Worm (Caenorhabditis elegans) whole organism, L1 larva: ENCODE measurements around the gene C08H9.18.

Experiments
- ceh-82 ChIP-seq, 3 experiments: fragments of 150-350 bp in 1 of 3; sonication (generic microtip) in 2 of 3; optimal IDR thresholded peaks; 2 replicates each; lab custom pipeline; 2014 to 2017; ENCODE audit warnings: missing biosample characterization in 3 of 3, missing genetic modification characterization in 3 of 3
- ces-1 ChIP-seq: fragments of 150-350 bp; optimal IDR thresholded peaks from 2 replicates; lab custom pipeline; 2014; ENCODE audit warnings: missing biosample characterization, missing genetic modification reagents, missing genetic modification characterization
- fkh-10 ChIP-seq: sonication (generic microtip); optimal IDR thresholded peaks from 2 replicates; lab custom pipeline; 2017; ENCODE audit warnings: missing biosample characterization, missing genetic modification reagents, missing genetic modification characterization
- fkh-4 ChIP-seq: sonication (generic microtip); optimal IDR thresholded peaks from 2 replicates; lab custom pipeline; 2016; ENCODE audit warnings: missing compliant biosample characterization, missing genetic modification characterization, borderline replicate concordance
- jun-1 ChIP-seq: fragments of 150-350 bp; optimal IDR thresholded peaks from 2 replicates; lab custom pipeline; 2014; ENCODE audit warnings: missing biosample characterization, missing genetic modification reagents, missing genetic modification characterization
- lsy-2 ChIP-seq, 2 experiments: fragments of 150-350 bp; optimal IDR thresholded peaks; 2 replicates each; lab custom pipeline; 2014; ENCODE audit warnings: missing biosample characterization in 2 of 2, missing genetic modification characterization in 2 of 2
- mep-1 ChIP-seq: fragments of 150-350 bp; optimal IDR thresholded peaks from 2 replicates; lab custom pipeline; 2014; ENCODE audit warnings: missing biosample characterization, missing genetic modification characterization
- nhr-12 ChIP-seq: sonication (generic microtip); optimal IDR thresholded peaks from 2 replicates; lab custom pipeline; 2017; ENCODE audit warnings: missing biosample characterization, missing genetic modification characterization
- nhr-19 ChIP-seq: fragments of 200-800 bp; sonication (Bioruptor generic); conservative IDR thresholded peaks from 2 replicates; pipeline ENCODE4 v1.3.6; 2022; ENCODE audit warnings: missing genetic modification characterization, missing compliant biosample characterization
- nhr-20 ChIP-seq: sonication (generic microtip); optimal IDR thresholded peaks from 2 replicates; lab custom pipeline; 2016; ENCODE audit warnings: mild to moderate bottlenecking, missing genetic modification characterization, missing compliant biosample characterization
- nhr-85 ChIP-seq: sonication (generic microtip); peaks from one replicate; lab custom pipeline; 2016; ENCODE audit warnings: missing genetic modification characterization, inconsistent platforms, missing compliant biosample characterization
- unc-62 ChIP-seq: fragments of 150-350 bp; optimal IDR thresholded peaks from 2 replicates; lab custom pipeline; 2014; ENCODE audit warnings: missing biosample characterization, missing genetic modification reagents, missing genetic modification characterization
- zag-1 ChIP-seq: fragments of 150-350 bp; optimal IDR thresholded peaks from 2 replicates; lab custom pipeline; 2014; ENCODE audit warnings: missing biosample characterization, missing genetic modification characterization

DNA sequence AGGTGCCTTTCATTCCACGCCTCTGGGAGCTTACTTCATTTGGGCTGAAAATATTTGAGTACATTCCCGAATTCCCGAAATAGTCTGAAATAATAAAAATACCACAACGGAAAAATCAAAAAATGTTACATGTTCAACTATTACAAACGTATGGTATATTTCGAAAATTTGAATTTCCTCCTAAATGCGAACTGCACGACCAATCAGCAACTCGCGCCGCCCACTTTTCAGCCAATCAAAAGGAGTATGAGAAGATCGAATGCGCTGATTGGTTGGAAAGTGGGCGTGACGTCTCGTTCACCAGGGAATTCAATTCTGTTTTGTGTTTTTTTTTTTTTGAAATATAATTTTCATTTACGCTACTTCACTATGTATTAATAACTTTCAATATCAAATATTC lies 6.7 kb upstream of the C08H9.18 start, which contains the start of gene old-1:
- TF ChIP-seq nhr-85 (tag; lab: Kevin White, UChicago) = no peak
- TF ChIP-seq ces-1 (GFP tag; lab: Kevin White, UChicago) = no peak
- no peak for TF ChIP-seq nhr-12 (tag; lab: Kevin White, UChicago)
- no peak for TF ChIP-seq ceh-82 (tag; optimal IDR thresholded peaks at IDR 0.05; lab: Kevin White, UChicago)
- TF ChIP-seq fkh-10 (GFP tag; lab: Kevin White, UChicago) = no peak
- no peak for TF ChIP-seq fkh-4 (tag; lab: Kevin White, UChicago)
- no peak for TF ChIP-seq nhr-20 (tag; lab: Kevin White, UChicago)
- no peak for TF ChIP-seq unc-62
- no peak for TF ChIP-seq lsy-2 (tag; optimal IDR thresholded peaks at IDR 0.05; lab: Kevin White, UChicago)
- no peak for TF ChIP-seq zag-1 (tag; lab: Kevin White, UChicago)
- no peak for TF ChIP-seq nhr-19 (GFP tag; lab: Robert Waterston, UW)
- TF ChIP-seq mep-1 = no peak
- TF ChIP-seq jun-1 (tag; lab: Kevin White, UChicago) = no peak
